Fruit fly (Drosophila melanogaster): ENCODE results near the gene CG31917.

CG31917 gene

DNA sequence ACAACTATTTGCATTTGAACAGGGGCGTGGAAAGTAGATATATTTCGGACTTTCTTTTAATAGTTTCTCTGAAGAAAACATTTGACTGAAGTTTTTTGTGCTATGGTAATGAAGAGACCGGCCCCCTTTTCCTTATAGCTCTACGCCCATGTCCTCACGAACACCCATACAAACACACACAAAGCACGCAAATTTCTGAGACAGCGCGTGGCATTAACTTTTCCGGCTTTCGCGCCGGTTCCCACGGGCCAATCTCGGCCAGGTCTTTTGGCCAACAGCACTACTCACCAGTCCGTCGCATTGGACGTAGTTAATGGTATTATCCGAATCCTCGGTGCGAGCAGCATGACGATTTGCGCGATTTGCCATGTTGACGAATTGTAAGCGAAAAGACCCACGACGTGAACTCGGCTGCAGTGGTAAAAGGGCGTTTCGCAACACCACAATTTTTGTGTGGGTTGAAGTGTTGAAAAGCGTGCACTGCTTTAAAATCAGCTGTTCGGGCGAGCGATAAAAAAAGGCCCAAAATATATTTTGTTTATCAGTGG lies 41.8 kb upstream of the CG31917 start, which contains the start of gene senju (continued):
- TF ChIP-seq seq (GFP tag; IDR thresholded peaks at IDR 0.05) = peak; percentile 81
- TF ChIP-seq CG15514 (GFP tag; optimal IDR thresholded peaks at IDR 0.05) = peak; percentile 88
- peak; percentile 56 for TF ChIP-seq CG3995 (GFP tag; optimal IDR thresholded peaks at IDR 0.05)
- peak; percentile 61 for TF ChIP-seq ab (GFP tag; optimal IDR thresholded peaks at IDR 0.05)
- peak; percentile 77 for TF ChIP-seq Camta (GFP tag; optimal IDR thresholded peaks at IDR 0.05)
- peak; percentile 48 for TF ChIP-seq grn (GFP tag; optimal IDR thresholded peaks at IDR 0.05)
- TF ChIP-seq CG14710 (tag; optimal IDR thresholded peaks at IDR 0.05) = peak; percentile 69
- TF ChIP-seq CG17361 (GFP tag; IDR thresholded peaks at IDR 0.05) = peak; percentile 78
- TF ChIP-seq bowl (GFP tag; IDR thresholded peaks at IDR 0.05) = peak; percentile 49
- peak; percentile 62 for TF ChIP-seq ssp (GFP tag; IDR thresholded peaks at IDR 0.05)
- peak; percentile 83 for TF ChIP-seq Awh (GFP tag; IDR thresholded peaks at IDR 0.05)
- no peak; the same call in none of the 2 replicates for TF ChIP-seq gsb (GFP tag; IDR thresholded peaks at IDR 0.05)
- TF ChIP-seq Dek (tag; optimal IDR thresholded peaks at IDR 0.05) = peak; percentile 75
- peak; percentile 36; the same call in 1 of the 2 replicates for TF ChIP-seq CG42726 (GFP tag; IDR thresholded peaks at IDR 0.05; ENCODE audit: partially characterized antibody)
- peak; percentile 90 for TF ChIP-seq Chrac-16 (GFP tag; optimal IDR thresholded peaks at IDR 0.05)
- TF ChIP-seq CG31441 (GFP tag; IDR thresholded peaks at IDR 0.05) = peak; percentile 81
- no peak for TF ChIP-seq Lpt (GFP tag; optimal IDR thresholded peaks at IDR 0.05)
- peak; percentile 81 for TF ChIP-seq kni (GFP tag; optimal IDR thresholded peaks at IDR 0.05)
- peak; percentile 69 for TF ChIP-seq Hey (tag; optimal IDR thresholded peaks at IDR 0.05)

DNA sequence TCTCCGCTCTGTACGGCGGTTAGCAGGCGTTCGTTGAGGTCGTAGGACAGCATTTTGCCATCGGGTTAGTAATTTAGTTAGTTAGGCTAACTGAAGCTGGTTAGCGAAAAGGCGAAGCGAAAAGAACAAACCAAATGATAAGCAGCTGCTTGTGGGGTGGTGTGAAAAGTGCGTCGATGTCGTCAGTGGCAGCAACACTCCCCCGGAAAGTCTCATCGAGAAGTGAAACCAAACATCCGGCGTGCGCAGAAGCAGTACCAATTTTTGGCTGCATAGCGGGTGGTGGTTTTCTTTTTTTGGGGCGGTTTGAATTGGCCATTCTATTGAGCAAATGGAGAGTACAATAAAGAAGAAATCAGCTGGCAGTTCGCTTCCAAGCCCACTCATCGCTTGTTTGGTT lies 40.2 kb upstream of the CG31917 start, which contains the start of gene CG9121:
TSS of gene CG9121 (minus strand) at position 238 of the 400 bp plus-strand sequence.
- TF ChIP-seq seq (GFP tag; IDR thresholded peaks at IDR 0.05) = peak; percentile 64; the same call in 1 of the 2 replicates
- peak; percentile 7 for TF ChIP-seq pzg (GFP tag; optimal IDR thresholded peaks at IDR 0.05)
- no peak for TF ChIP-seq Pdp1 (GFP tag; optimal IDR thresholded peaks at IDR 0.05)
- TF ChIP-seq Med (GFP tag) = peak; percentile 9
- TF ChIP-seq Dek (tag; optimal IDR thresholded peaks at IDR 0.05) = no peak
- peak; percentile 12 for TF ChIP-seq sens (GFP tag)
- peak; percentile 71; the same call in 1 of the 4 replicates for TF ChIP-seq chinmo (GFP tag; IDR thresholded peaks at IDR 0.05; ENCODE audit: partially characterized antibody)
- TF ChIP-seq MESR4 (GFP tag; optimal IDR thresholded peaks at IDR 0.05) = peak; percentile 47
- TF ChIP-seq ewg (GFP tag; optimal IDR thresholded peaks at IDR 0.05) = peak; percentile 91
- peak; percentile 67 for TF ChIP-seq abd-A (tag; optimal IDR thresholded peaks at IDR 0.05)
- TF ChIP-seq CG18011 (GFP tag; optimal IDR thresholded peaks at IDR 0.05) = no peak
- TF ChIP-seq crp (GFP tag; optimal IDR thresholded peaks at IDR 0.05) = peak in 1 of 2 experiments; percentile 48

dm6 chr2L:5049974-5050373 lies 39.3 kb upstream of the CG31917 start:
- TF ChIP-seq Ssrp (tag; optimal IDR thresholded peaks at IDR 0.05) (no peak), ttk (GFP tag; IDR thresholded peaks at IDR 0.05) (peak; percentile 38; the same call in 1 of the 2 replicates), Myb (GFP tag; optimal IDR thresholded peaks at IDR 0.05) (no peak), ERR (GFP tag; optimal IDR thresholded peaks at IDR 0.05) (no peak), MTF-1 (GFP tag; optimal IDR thresholded peaks at IDR 0.05; ENCODE audit: borderline replicate concordance) (no peak), ase (GFP tag; IDR thresholded peaks at IDR 0.05) (no peak), Spps (tag; optimal IDR thresholded peaks at IDR 0.05) (no peak), zf30C (GFP tag; optimal IDR thresholded peaks at IDR 0.05) (peak; percentile 67), Antp (GFP tag; optimal IDR thresholded peaks at IDR 0.05) (no peak), bbx (GFP tag; IDR thresholded peaks at IDR 0.05; ENCODE audit: partially characterized antibody) (0 out of 2 replicates have a peak, but pooled peaks have one; percentile 15), MESR4 (GFP tag; optimal IDR thresholded peaks at IDR 0.05) (no peak), Hr78 (GFP tag; optimal IDR thresholded peaks at IDR 0.05) (no peak), ATbp (GFP tag; optimal IDR thresholded peaks at IDR 0.05) (no peak), gro (GFP tag; optimal IDR thresholded peaks at IDR 0.05) (no peak), Ravus (GFP tag; IDR thresholded peaks at IDR 0.05) (no peak), CG17359 (tag; optimal IDR thresholded peaks at IDR 0.05) (no peak), CG33557 (GFP tag; optimal IDR thresholded peaks at IDR 0.05) (no peak), CG11456 (GFP tag; IDR thresholded peaks at IDR 0.05) (no peak), CG15601 (tag; optimal IDR thresholded peaks at IDR 0.05) (peak; percentile 29)

All from whole organism, embryonic.